Worm (Caenorhabditis elegans) whole organism, L4 larva: ENCODE data around the gene F23F12.3.

Source experiments
- F49E8.2 ChIP-seq: sonication (generic microtip); optimal IDR thresholded peaks from 2 replicates; lab custom pipeline; 2016; ENCODE audit warnings: missing compliant biosample characterization, mild to moderate bottlenecking, missing genetic modification characterization, borderline replicate concordance
- R02D3.7 ChIP-seq: fragments of 150-350 bp; sonication (generic microtip); optimal IDR thresholded peaks from 3 replicates; lab custom pipeline; 2014; ENCODE audit warnings: missing biosample characterization, missing genetic modification characterization
- lin-39 ChIP-seq: fragments of 150-350 bp; optimal IDR thresholded peaks from 2 replicates; lab custom pipeline; 2014; ENCODE audit warnings: missing biosample characterization, missing genetic modification reagents, missing genetic modification characterization
- lsy-2 ChIP-seq, 2 experiments: fragments of 150-350 bp in 1 of 2; sonication (generic microtip) in 1 of 2; optimal IDR thresholded peaks; 2 replicates each; lab custom pipeline; 2014 to 2017; ENCODE audit warnings: missing biosample characterization in 2 of 2, missing genetic modification characterization in 2 of 2
- nhr-237 ChIP-seq: sonication (generic microtip); optimal IDR thresholded peaks from 2 replicates; lab custom pipeline; 2017; ENCODE audit warnings: missing biosample characterization, missing genetic modification characterization
- nhr-25 ChIP-seq: sonication (generic microtip); optimal IDR thresholded peaks from 2 replicates; lab custom pipeline; 2017; ENCODE audit warnings: missing genetic modification characterization, mild to moderate bottlenecking, missing compliant biosample characterization, antibody characterized with exemption, moderate library complexity, borderline replicate concordance; ENCODE audit not compliant: insufficient read depth
- nhr-6 ChIP-seq: fragments of 150-350 bp; optimal IDR thresholded peaks from 2 replicates; lab custom pipeline; 2014; ENCODE audit warnings: missing biosample characterization, missing genetic modification characterization
- pha-4 ChIP-seq, 2 experiments: fragments of 150-350 bp in 1 of 2; fragments of 200-800 bp in 1 of 2; sonication (Bioruptor generic) in 1 of 2; IDR thresholded peaks in 1 of 2; optimal IDR thresholded peaks in 1 of 2; 2 replicates each; pipeline versions ENCODE4 v1.3.6 to Lab custom; 2014 to 2022; ENCODE audit warnings: missing genetic modification characterization in 2 of 2, missing genetic modification reagents in 2 of 2, missing biosample characterization in 1 of 2, missing compliant biosample characterization in 1 of 2
- skn-1 ChIP-seq: fragments of 150-350 bp; optimal IDR thresholded peaks from 2 replicates; lab custom pipeline; 2014; ENCODE audit warnings: missing biosample characterization, missing genetic modification characterization
- snpc-4 ChIP-seq: fragments of 150-350 bp; optimal IDR thresholded peaks from 2 replicates; lab custom pipeline; 2014; ENCODE audit warnings: missing biosample characterization, missing genetic modification characterization
- unc-62 ChIP-seq, 3 experiments: fragments of 150-350 bp in 1 of 3; sonication (generic microtip); optimal IDR thresholded peaks in 2 of 3; peaks in 1 of 3; 1 replicate in 1 of 3; 2 replicates in 2 of 3; lab custom pipeline; 2014 to 2017; ENCODE audit warnings: missing biosample characterization in 3 of 3, missing genetic modification characterization in 3 of 3, missing genetic modification reagents in 3 of 3, missing genotype in 1 of 3
- zfp-3 ChIP-seq: fragments of 200-800 bp; sonication (Bioruptor generic); conservative IDR thresholded peaks from 2 replicates; pipeline ENCODE4 v1.3.6; 2022; ENCODE audit warnings: missing genetic modification reagents, missing genetic modification characterization, missing compliant biosample characterization
- ztf-11 ChIP-seq: fragments of 150-350 bp; optimal IDR thresholded peaks from 2 replicates; lab custom pipeline; 2014; ENCODE audit warnings: missing biosample characterization, missing genetic modification characterization

- TF ChIP-seq unc-62 (GFP tag; optimal IDR thresholded peaks at IDR 0.05 in 1 of 2; lab: Kevin White, UChicago), result no peak
- no peak for TF ChIP-seq unc-62 (tag; optimal IDR thresholded peaks at IDR 0.05; lab: Kevin White, UChicago)
- no peak for TF ChIP-seq snpc-4 (tag; lab: Kevin White, UChicago)
- TF ChIP-seq zfp-3, result no peak
- no peak for TF ChIP-seq pha-4 (GFP tag; IDR thresholded peaks at IDR 0.05; lab: Robert Waterston, UW)
- TF ChIP-seq pha-4 (tag; optimal IDR thresholded peaks at IDR 0.05; lab: Kevin White, UChicago), result no peak
- TF ChIP-seq nhr-237 (tag; lab: Kevin White, UChicago), result no peak
- no peak for TF ChIP-seq ztf-11 (tag; lab: Kevin White, UChicago)
- no peak for TF ChIP-seq R02D3.7
- TF ChIP-seq skn-1 (tag; lab: Kevin White, UChicago), result no peak
- TF ChIP-seq lin-39 (tag; lab: Kevin White, UChicago), result no peak
- TF ChIP-seq lsy-2 (tag; optimal IDR thresholded peaks at IDR 0.05; lab: Kevin White, UChicago), result no peak
- no peak for TF ChIP-seq nhr-25 (tag; lab: Kevin White, UChicago)
- TF ChIP-seq F49E8.2, result no peak
- no peak for TF ChIP-seq nhr-6
Observed at ce11 chrIII:6508327-6508726, 8.0 kb downstream of the F23F12.3 start.
